Fruit fly (Drosophila melanogaster) S2 (cell line): ENCODE measurements around the gene CG11630.

Experiments used
- CG8478 ChIP-seq: fragments of >200 bp; optimal IDR thresholded peaks from 2 replicates; lab custom pipeline; 2018
- CTCF ChIP-seq, 2 experiments: fragments of >200 bp; optimal IDR thresholded peaks; 2 replicates each; lab custom pipeline; 2018

DNA sequence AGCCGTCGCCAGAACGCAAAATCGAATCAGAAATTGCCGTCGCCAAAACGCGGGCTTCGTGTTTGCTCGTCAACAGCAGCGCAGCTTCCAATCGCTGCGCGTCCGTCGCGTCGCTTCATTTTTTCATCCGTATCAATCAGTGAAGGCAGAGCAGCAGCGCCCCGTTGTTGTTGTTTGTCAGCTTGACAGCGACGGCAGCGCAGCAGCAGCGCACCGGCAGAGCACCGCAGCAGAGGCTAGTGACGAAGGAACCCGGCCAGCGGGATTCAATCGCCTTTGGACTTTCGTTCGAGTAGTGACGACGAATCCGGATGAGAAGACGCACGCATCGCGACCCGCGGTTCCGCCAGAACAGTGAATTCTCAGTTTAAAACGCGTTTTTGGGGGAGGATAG, 44.9 kb upstream of the CG11630 start:
- no peak for TF ChIP-seq CG8478 (lab: Kevin White, UChicago)
- no peak for TF ChIP-seq CTCF (optimal IDR thresholded peaks at IDR 0.05; lab: Kevin White, UChicago)
